Worm (Caenorhabditis elegans): ENCODE measurements around the gene srg-24.
"Not testable (repeated sequence)": the region's sequence is repeated elsewhere in the genome, so short reads cannot be mapped to it uniquely, and the experiment has no call there.

ce11 chrII:3126741-3127140 lies 26.3 kb upstream of the srg-24 start, which contains the start of gene ins-31:
- TF ChIP-seq elt-2 (tag; optimal IDR thresholded peaks at IDR 0.05); zag-1 (tag; optimal IDR thresholded peaks at IDR 0.05); ces-1 (GFP tag; optimal IDR thresholded peaks at IDR 0.05); ama-1 (optimal IDR thresholded peaks at IDR 0.05); skn-1 (tag; optimal IDR thresholded peaks at IDR 0.05); sox-4 (tag; optimal IDR thresholded peaks at IDR 0.05); pqm-1 (tag; optimal IDR thresholded peaks at IDR 0.05): not testable (repeated sequence)

Measured in whole organism, L1 larva.